Fruit fly (Drosophila melanogaster): ENCODE results near the gene CG43800.

DNA sequence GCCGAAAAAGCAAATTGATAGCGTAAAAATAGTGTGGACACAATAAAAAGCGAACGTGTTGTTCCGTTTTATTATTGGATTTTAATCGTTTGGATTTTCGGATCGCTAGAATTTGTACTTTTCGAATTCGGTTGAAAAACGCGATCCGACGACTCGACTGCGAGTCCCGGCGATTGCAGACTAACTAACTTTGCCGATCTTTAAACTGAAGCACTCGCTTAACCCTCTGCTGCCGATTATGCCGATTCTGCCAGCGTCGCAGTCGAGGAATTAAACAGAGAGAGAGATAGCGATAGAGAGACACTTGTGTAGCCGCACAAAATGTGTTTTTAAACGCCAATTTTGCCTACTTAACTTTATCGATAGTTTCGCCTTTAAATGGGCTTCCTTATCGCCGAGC, 7.7 kb upstream of the CG43800 start:
- TF ChIP-seq psq (optimal IDR thresholded peaks at IDR 0.05) (no peak), pan (optimal IDR thresholded peaks at IDR 0.05) (no peak)
